Worm (Caenorhabditis elegans) whole organism, L4 larva: ENCODE measurements around the gene vha-9.

Experiments
- D1046.2 ChIP-seq: fragments of 200-800 bp; sonication (Bioruptor generic); IDR thresholded peaks from 2 replicates; pipeline ENCODE4 v1.3.6; 2022; ENCODE audit warnings: missing genetic modification characterization, missing compliant biosample characterization
- F26F4.8 ChIP-seq: fragments of 200-800 bp; sonication (Bioruptor generic); conservative IDR thresholded peaks from 2 replicates; pipeline ENCODE4 v1.3.6; 2022; ENCODE audit warnings: missing genetic modification characterization, missing compliant biosample characterization
- F44E2.7 ChIP-seq: fragments of 200-800 bp; sonication (Bioruptor generic); IDR thresholded peaks from 2 replicates; pipeline ENCODE4 v2.1.2; 2022; ENCODE audit warnings: missing genetic modification characterization, missing compliant biosample characterization
- Y105C5A.15 ChIP-seq: fragments of 200-800 bp; sonication (Bioruptor generic); IDR thresholded peaks from 2 replicates; pipeline ENCODE4 v1.3.6; 2022; ENCODE audit warnings: missing genetic modification characterization, missing compliant biosample characterization
- Y75B8A.6 ChIP-seq: fragments of 200-800 bp; sonication (Bioruptor generic); IDR thresholded peaks from 2 replicates; pipeline ENCODE4 v1.3.6; 2022; ENCODE audit warnings: missing genetic modification reagents, missing genetic modification characterization, missing compliant biosample characterization
- ZK337.2 ChIP-seq: fragments of 200-800 bp; sonication (Bioruptor generic); IDR thresholded peaks from 2 replicates; pipeline ENCODE4 v1.3.6; 2022; ENCODE audit warnings: missing genetic modification reagents, missing genetic modification characterization, missing compliant biosample characterization
- aha-1 ChIP-seq: fragments of 150-350 bp; peaks from one replicate; lab custom pipeline; 2014; ENCODE audit warnings: missing biosample characterization, missing genetic modification characterization
- aly-2 ChIP-seq: sonication (generic microtip); optimal IDR thresholded peaks from 2 replicates; lab custom pipeline; 2018; ENCODE audit warnings: missing biosample characterization, missing genetic modification characterization
- ama-1 ChIP-seq: fragments of 150-350 bp; optimal IDR thresholded peaks from 2 replicates; lab custom pipeline; 2014; ENCODE audit warnings: inconsistent platforms, mixed read lengths
- ceh-44 ChIP-seq: fragments of 200-800 bp; sonication (Bioruptor generic); IDR thresholded peaks from 2 replicates; pipeline ENCODE4 v1.3.6; 2022; ENCODE audit warnings: missing genetic modification reagents, missing genetic modification characterization, missing compliant biosample characterization
- ceh-62 ChIP-seq: sonication (generic microtip); optimal IDR thresholded peaks from 2 replicates; lab custom pipeline; 2017; ENCODE audit warnings: missing biosample characterization, missing genetic modification characterization
- daf-12 ChIP-seq: fragments of 150-350 bp; optimal IDR thresholded peaks from 2 replicates; lab custom pipeline; 2014; ENCODE audit warnings: missing biosample characterization, missing genetic modification reagents, missing genetic modification characterization
- daf-16 ChIP-seq, 3 experiments: sonication (generic microtip); optimal IDR thresholded peaks; 2 replicates each; lab custom pipeline; 2016 to 2017; ENCODE audit warnings: missing genetic modification characterization in 3 of 3, missing genetic modification reagents in 3 of 3, mild to moderate bottlenecking in 2 of 3, missing compliant biosample characterization in 2 of 3, missing biosample characterization in 1 of 3, moderate library complexity in 1 of 3
- dpl-1 ChIP-seq: fragments of 150-350 bp; optimal IDR thresholded peaks from 2 replicates; lab custom pipeline; 2014; ENCODE audit warnings: missing biosample characterization, missing genetic modification reagents, missing genetic modification characterization
- duxl-1 ChIP-seq: sonication (generic microtip); optimal IDR thresholded peaks from 2 replicates; lab custom pipeline; 2016; ENCODE audit warnings: mild to moderate bottlenecking, missing genetic modification characterization, moderate library complexity, missing compliant biosample characterization; ENCODE audit not compliant: poor library complexity
- gei-8 ChIP-seq: fragments of 200-800 bp; sonication (Bioruptor generic); optimal IDR thresholded peaks from 2 replicates; lab custom pipeline; 2018; ENCODE audit warnings: mild to moderate bottlenecking, missing genetic modification characterization, missing compliant biosample characterization
- hif-1 ChIP-seq, 2 experiments: sonication (generic microtip); optimal IDR thresholded peaks; 2 replicates each; lab custom pipeline; 2016 to 2017; ENCODE audit warnings: missing compliant biosample characterization in 2 of 2, missing genetic modification characterization in 2 of 2, missing genetic modification reagents in 2 of 2, missing genotype in 2 of 2, mild to moderate bottlenecking in 1 of 2
- hmg-1.1 ChIP-seq: fragments of 200-800 bp; sonication (Bioruptor generic); IDR thresholded peaks from 2 replicates; pipeline ENCODE4 v1.3.6; 2022; ENCODE audit warnings: missing genetic modification reagents, missing genetic modification characterization, missing compliant biosample characterization
- jun-1 ChIP-seq: fragments of 150-350 bp; optimal IDR thresholded peaks from 2 replicates; lab custom pipeline; 2014; ENCODE audit warnings: missing biosample characterization, missing genetic modification reagents, missing genetic modification characterization
- lim-7 ChIP-seq: fragments of 200-800 bp; sonication (Bioruptor generic); IDR thresholded peaks from 2 replicates; pipeline ENCODE4 v1.3.6; 2022; ENCODE audit warnings: missing genetic modification characterization, missing compliant biosample characterization
- lin-15B ChIP-seq: fragments of 150-350 bp; sonication (generic microtip); optimal IDR thresholded peaks from 3 replicates; lab custom pipeline; 2014; ENCODE audit warnings: missing biosample characterization, missing genetic modification characterization
- lin-38 ChIP-seq: fragments of 200-800 bp; sonication (Bioruptor generic); IDR thresholded peaks from 2 replicates; pipeline ENCODE4 v1.3.6; 2022; ENCODE audit warnings: missing genetic modification reagents, missing genetic modification characterization, missing compliant biosample characterization
- madf-9 ChIP-seq: fragments of 200-800 bp; sonication (Bioruptor generic); conservative IDR thresholded peaks from 2 replicates; pipeline ENCODE4 v1.3.6; 2022; ENCODE audit warnings: missing genetic modification reagents, missing genetic modification characterization, missing compliant biosample characterization
- mes-2 ChIP-seq: sonication (generic microtip); optimal IDR thresholded peaks from 2 replicates; lab custom pipeline; 2016; ENCODE audit warnings: missing genotype, mild to moderate bottlenecking, missing genetic modification characterization, missing compliant biosample characterization; ENCODE audit not compliant: poor library complexity, severe bottlenecking
- mxl-3 ChIP-seq: fragments of 200-800 bp; sonication (Bioruptor generic); optimal IDR thresholded peaks from 2 replicates; lab custom pipeline; 2018; ENCODE audit warnings: mild to moderate bottlenecking, missing genetic modification characterization, missing compliant biosample characterization
- nhr-10 ChIP-seq: fragments of 150-350 bp; optimal IDR thresholded peaks from 2 replicates; lab custom pipeline; 2014; ENCODE audit warnings: missing biosample characterization, missing genetic modification characterization
- nhr-102 ChIP-seq: sonication (generic microtip); optimal IDR thresholded peaks from 2 replicates; lab custom pipeline; 2016; ENCODE audit warnings: mild to moderate bottlenecking, missing genetic modification characterization, moderate library complexity, missing compliant biosample characterization
- nhr-25 ChIP-seq: sonication (generic microtip); optimal IDR thresholded peaks from 2 replicates; lab custom pipeline; 2017; ENCODE audit warnings: missing genetic modification characterization, mild to moderate bottlenecking, missing compliant biosample characterization, antibody characterized with exemption, moderate library complexity, borderline replicate concordance; ENCODE audit not compliant: insufficient read depth
- nhr-6 ChIP-seq: fragments of 150-350 bp; optimal IDR thresholded peaks from 2 replicates; lab custom pipeline; 2014; ENCODE audit warnings: missing biosample characterization, missing genetic modification characterization
- nhr-76 ChIP-seq: fragments of 150-350 bp; optimal IDR thresholded peaks from 2 replicates; lab custom pipeline; 2014; ENCODE audit warnings: missing biosample characterization, missing genetic modification characterization
- nhr-77 ChIP-seq: fragments of 150-350 bp; optimal IDR thresholded peaks from 2 replicates; lab custom pipeline; 2014; ENCODE audit warnings: missing biosample characterization, missing genetic modification characterization
- pha-4 ChIP-seq, 2 experiments: fragments of 150-350 bp in 1 of 2; fragments of 200-800 bp in 1 of 2; sonication (Bioruptor generic) in 1 of 2; IDR thresholded peaks in 1 of 2; optimal IDR thresholded peaks in 1 of 2; 2 replicates each; pipeline versions ENCODE4 v1.3.6 to Lab custom; 2014 to 2022; ENCODE audit warnings: missing genetic modification characterization in 2 of 2, missing genetic modification reagents in 2 of 2, missing biosample characterization in 1 of 2, missing compliant biosample characterization in 1 of 2
- sdz-12 ChIP-seq: fragments of 200-800 bp; sonication (Bioruptor generic); optimal IDR thresholded peaks from 2 replicates; lab custom pipeline; 2018; ENCODE audit warnings: mild to moderate bottlenecking, missing genetic modification characterization, missing compliant biosample characterization
- skn-1 ChIP-seq: fragments of 150-350 bp; optimal IDR thresholded peaks from 2 replicates; lab custom pipeline; 2014; ENCODE audit warnings: missing biosample characterization, missing genetic modification characterization
- snpc-1.2 ChIP-seq: fragments of 200-800 bp; sonication (Bioruptor generic); IDR thresholded peaks from 2 replicates; pipeline ENCODE4 v1.3.6; 2022; ENCODE audit warnings: missing genetic modification reagents, missing genetic modification characterization, missing compliant biosample characterization
- spr-3 ChIP-seq: fragments of 200-800 bp; sonication (Bioruptor generic); optimal IDR thresholded peaks from 2 replicates; lab custom pipeline; 2018; ENCODE audit warnings: mild to moderate bottlenecking, missing genetic modification characterization, missing compliant biosample characterization
- tag-97 ChIP-seq: fragments of 200-800 bp; sonication (Bioruptor generic); IDR thresholded peaks from 2 replicates; pipeline ENCODE4 v1.3.6; 2022; ENCODE audit warnings: missing genetic modification characterization, missing compliant biosample characterization
- tra-1 ChIP-seq: fragments of 200-800 bp; sonication (Bioruptor generic); IDR thresholded peaks from 2 replicates; pipeline ENCODE4 v1.3.6; 2022; ENCODE audit warnings: missing genetic modification reagents, missing genetic modification characterization, missing compliant biosample characterization
- zfp-2 ChIP-seq: sonication (generic microtip); optimal IDR thresholded peaks from 2 replicates; lab custom pipeline; 2016; ENCODE audit warnings: mild to moderate bottlenecking, missing genetic modification characterization, missing compliant biosample characterization
- zip-11 ChIP-seq: fragments of 200-800 bp; sonication (Bioruptor generic); IDR thresholded peaks from 2 replicates; pipeline ENCODE4 v1.3.6; 2022; ENCODE audit warnings: missing genetic modification characterization, missing compliant biosample characterization
- zip-2 ChIP-seq: fragments of 150-350 bp; optimal IDR thresholded peaks from 2 replicates; lab custom pipeline; 2014; ENCODE audit warnings: missing biosample characterization, missing genetic modification characterization
- ztf-11 ChIP-seq: fragments of 150-350 bp; optimal IDR thresholded peaks from 2 replicates; lab custom pipeline; 2014; ENCODE audit warnings: missing biosample characterization, missing genetic modification characterization

vha-9 gene

ce11 chrII:10349915-10350314, 46.4 kb upstream of the vha-9 start, which contains the start of gene stip-1:
TSS of gene stip-1 (minus strand) at chrII:10350012.
- TF ChIP-seq ztf-11 (tag; lab: Kevin White, UChicago): no peak
- TF ChIP-seq spr-3 (GFP tag; lab: Kevin White, UChicago): no peak
- no peak for TF ChIP-seq nhr-6 (tag; lab: Kevin White, UChicago)
- peak; percentile 25 for TF ChIP-seq mxl-3 (GFP tag; lab: Kevin White, UChicago)

- no peak for TF ChIP-seq hif-1 (tag; optimal IDR thresholded peaks at IDR 0.05; lab: Kevin White, UChicago)
- TF ChIP-seq Y105C5A.15: no peak
- TF ChIP-seq aly-2: no peak
- TF ChIP-seq pha-4 (GFP tag; IDR thresholded peaks at IDR 0.05; lab: Robert Waterston, UW): no peak
- no peak for TF ChIP-seq pha-4 (tag; optimal IDR thresholded peaks at IDR 0.05; lab: Kevin White, UChicago)
- TF ChIP-seq nhr-10: no peak
- TF ChIP-seq F44E2.7: no peak
- no peak for TF ChIP-seq ceh-44
These were observed 42.6 kb upstream of the vha-9 start, which contains the start of gene C07E3.10 for ce11 chrII:10346075-10346474. TSS of gene C07E3.10 (plus strand) at chrII:10346375.

ce11 chrII:10345012-10345411, 41.5 kb upstream of the vha-9 start, which contains the start of gene pro-2:
TSS of gene pro-2 (minus strand) at chrII:10345112.
- TF ChIP-seq hmg-1.1 (no peak), sdz-12 (GFP tag; lab: Kevin White, UChicago) (no peak), ceh-62 (tag; lab: Kevin White, UChicago) (no peak), D1046.2 (no peak), nhr-76 (tag; lab: Kevin White, UChicago) (no peak), pha-4 (GFP tag; IDR thresholded peaks at IDR 0.05; lab: Robert Waterston, UW) (no peak), pha-4 (tag; optimal IDR thresholded peaks at IDR 0.05; lab: Kevin White, UChicago) (no peak), nhr-25 (tag; lab: Kevin White, UChicago) (no peak), zip-2 (tag; lab: Kevin White, UChicago) (no peak), aly-2 (no peak), madf-9 (no peak)
- TF ChIP-seq, all 104 proteins: peak for 0

- TF ChIP-seq Y105C5A.15 (no peak), aha-1 (tag; lab: Kevin White, UChicago) (peak; percentile 92)
These were observed 26.2 kb upstream of the vha-9 start for ce11 chrII:10329754-10330153.

- no peak for TF ChIP-seq mes-2
- no peak for TF ChIP-seq gei-8 (GFP tag; lab: Kevin White, UChicago)
- TF ChIP-seq tra-1 (GFP tag; lab: Robert Waterston, UW): no peak
- no peak for TF ChIP-seq nhr-102 (tag; lab: Kevin White, UChicago)
- TF ChIP-seq Y75B8A.6 (GFP tag; lab: Robert Waterston, UW): no peak
- TF ChIP-seq lin-15B (tag; lab: Kevin White, UChicago): no peak
- no peak for TF ChIP-seq ZK337.2 (GFP tag; lab: Robert Waterston, UW)
- no peak for TF ChIP-seq daf-16 (GFP tag; optimal IDR thresholded peaks at IDR 0.05; lab: Kevin White, UChicago)
- TF ChIP-seq daf-16 (tag; optimal IDR thresholded peaks at IDR 0.05; lab: Kevin White, UChicago): no peak
- no peak for TF ChIP-seq duxl-1 (tag; lab: Kevin White, UChicago)
- no peak for TF ChIP-seq lim-7 (GFP tag; lab: Robert Waterston, UW)
- TF ChIP-seq F26F4.8 (GFP tag; lab: Robert Waterston, UW): 0 out of 2 replicates have a peak, but pooled peaks have one; percentile 5
- TF ChIP-seq ama-1 (lab: Kevin White, UChicago): no peak
- TF ChIP-seq lin-38 (GFP tag; lab: Robert Waterston, UW): no peak
- TF ChIP-seq zip-11 (GFP tag; lab: Robert Waterston, UW): no peak
- no peak for TF ChIP-seq nhr-76 (tag; lab: Kevin White, UChicago)
- TF ChIP-seq D1046.2: no peak
- no peak for TF ChIP-seq daf-12 (tag; lab: Kevin White, UChicago)
- peak; percentile 91 for TF ChIP-seq aha-1 (tag; lab: Kevin White, UChicago)
- TF ChIP-seq tag-97 (GFP tag; lab: Robert Waterston, UW): no peak
- TF ChIP-seq madf-9: 0 out of 2 replicates have a peak, but pooled peaks have one; percentile 6
- no peak for TF ChIP-seq skn-1 (tag; lab: Kevin White, UChicago)
- TF ChIP-seq zfp-2 (tag; lab: Kevin White, UChicago): no peak
- no peak for TF ChIP-seq nhr-77 (tag; lab: Kevin White, UChicago)
- TF ChIP-seq Y105C5A.15: no peak
- no peak for TF ChIP-seq snpc-1.2 (GFP tag; lab: Robert Waterston, UW)
- TF ChIP-seq jun-1 (tag; lab: Kevin White, UChicago): no peak
- TF ChIP-seq dpl-1 (GFP tag; lab: Kevin White, UChicago): no peak
These were observed 22.2 kb upstream of the vha-9 start, which contains the start of gene appg-1 for ce11 chrII:10325615-10326232. TSS of gene appg-1 (plus strand) at chrII:10326041.
